Fruit fly (Drosophila melanogaster) whole organism, embryonic: ENCODE data around the gene CG33093.

ENCODE experiments used
- CG14441 ChIP-seq: fragments of 200-800 bp; sonication (Bioruptor generic); IDR thresholded peaks from 2 replicates; pipeline ENCODE4 v1.3.6; 2022; ENCODE audit warnings: missing biosample characterization, missing genetic modification characterization
- CG1529 ChIP-seq: fragments of 200-800 bp; sonication (Bioruptor generic); optimal IDR thresholded peaks from 3 replicates; lab custom pipeline; 2018; ENCODE audit warnings: missing biosample characterization, missing genetic modification characterization
- CG2129 ChIP-seq: fragments of 200-800 bp; sonication (Bioruptor generic); IDR thresholded peaks from 2 replicates; pipeline ENCODE4 v1.3.6; 2022; ENCODE audit warnings: missing biosample characterization, missing genetic modification characterization; ENCODE audit not compliant: partially characterized antibody
- CG8359 ChIP-seq: fragments of 200-800 bp; sonication (Bioruptor generic); optimal IDR thresholded peaks from 2 replicates; lab custom pipeline; 2017; ENCODE audit warnings: missing biosample characterization, mild to moderate bottlenecking, missing genetic modification characterization, borderline replicate concordance
- CG8478 ChIP-seq: fragments of >200 bp; optimal IDR thresholded peaks from 2 replicates; lab custom pipeline; 2018

- no peak for TF ChIP-seq CG8359 (GFP tag; lab: Kevin White, UChicago)
- no peak for TF ChIP-seq CG14441 (GFP tag; lab: Robert Waterston, UW)
- TF ChIP-seq CG8478: no peak
- no peak for TF ChIP-seq CG2129 (GFP tag; lab: Robert Waterston, UW)
- TF ChIP-seq CG1529 (GFP tag; lab: Kevin White, UChicago): no peak
Observed at dm6 chr3R:22527192-22527591, 4.5 kb downstream of the CG33093 start.
